Worm (Caenorhabditis elegans) whole organism, young adult: Measurements from ENCODE around the gene C04E6.8.

Experiments
- B0336.3 ChIP-seq: fragments of 200-800 bp; sonication (Bioruptor generic); IDR thresholded peaks from 2 replicates; pipeline ENCODE4 v1.3.6; 2022; ENCODE audit warnings: missing genetic modification characterization, missing compliant biosample characterization
- hsf-1 ChIP-seq: fragments of 200-800 bp; sonication (Bioruptor generic); IDR thresholded peaks from 2 replicates; pipeline ENCODE4 v1.3.6; 2022; ENCODE audit warnings: missing genetic modification reagents, missing genetic modification characterization, missing compliant biosample characterization
- nhr-90 ChIP-seq: sonication (generic microtip); optimal IDR thresholded peaks from 2 replicates; lab custom pipeline; 2016; ENCODE audit warnings: missing genotype, mild to moderate bottlenecking, missing genetic modification characterization, missing compliant biosample characterization
- unc-62 ChIP-seq: fragments of 150-350 bp; optimal IDR thresholded peaks from 2 replicates; lab custom pipeline; 2014; ENCODE audit warnings: missing biosample characterization, missing genetic modification reagents, missing genetic modification characterization

DNA sequence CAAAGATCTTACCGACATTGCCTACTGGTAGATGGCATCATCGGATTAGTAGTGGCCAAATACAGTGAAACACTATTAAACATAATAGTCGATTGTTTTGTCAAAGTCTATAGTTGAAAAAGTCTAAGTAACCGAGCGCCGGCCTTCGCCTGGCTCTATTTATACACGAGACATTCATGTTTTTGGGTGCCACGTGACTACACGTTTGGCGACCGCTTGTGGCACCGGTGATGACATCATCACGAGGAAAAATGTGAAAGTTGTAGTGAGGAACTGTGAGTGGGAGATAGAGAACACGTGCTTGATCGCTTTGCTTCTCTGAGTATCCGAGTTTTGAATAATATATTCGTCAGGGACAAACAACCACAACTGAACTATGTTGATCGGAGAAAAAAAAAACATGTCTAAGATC lies 39.3 kb downstream of the C04E6.8 start:
- TF ChIP-seq unc-62 (no peak), B0336.3 (no peak), hsf-1 (GFP tag; lab: Robert Waterston, UW) (no peak), nhr-90 (no peak)
